Worm (Caenorhabditis elegans): ENCODE measurements around the gene fbxa-81.
A peak's percentile ranks its signal among the peaks of the same experiment; 100 is the strongest.

Gene fbxa-81

DNA sequence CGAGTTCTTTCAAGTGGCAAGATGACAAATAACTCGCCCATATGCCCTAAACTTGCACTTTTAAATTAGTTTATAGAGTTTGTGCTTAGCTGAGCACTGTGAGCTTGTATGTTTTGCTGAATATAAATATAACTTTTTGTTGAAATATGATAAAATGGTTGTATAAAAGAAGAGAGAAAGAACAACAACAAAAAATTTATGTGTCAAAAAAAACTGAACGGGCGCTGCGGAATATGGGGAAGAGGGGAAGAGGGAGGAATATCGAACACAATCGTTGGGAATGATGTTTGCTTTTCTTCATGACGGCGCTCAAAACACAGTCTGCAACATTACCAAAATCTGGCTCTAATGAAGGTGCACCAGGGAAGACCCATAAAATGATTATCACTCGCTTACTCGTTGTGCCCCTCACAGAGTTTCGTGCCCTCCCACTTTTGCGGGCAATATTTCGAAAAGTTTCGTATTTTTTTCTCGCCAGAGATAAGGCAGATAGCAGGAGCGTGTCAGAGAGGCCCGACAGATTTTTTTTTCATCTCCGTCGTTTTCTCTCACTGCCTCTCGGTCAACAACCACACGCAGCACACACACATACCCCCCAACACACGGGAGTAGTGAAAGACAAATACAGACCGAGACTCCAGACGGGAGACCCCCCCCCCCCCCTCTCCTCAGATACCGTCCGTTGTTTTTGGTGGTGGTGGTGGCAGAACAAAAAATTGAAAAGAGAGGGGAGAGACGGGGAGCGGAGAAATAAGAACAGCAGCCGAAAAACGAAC is 36.1 kb downstream of the fbxa-81 start (continued):
- TF ChIP-seq lin-15B (tag; optimal IDR thresholded peaks at IDR 0.05) = no peak
- TF ChIP-seq unc-62 (GFP tag; optimal IDR thresholded peaks at IDR 0.05) = no peak
- no peak for TF ChIP-seq nhr-67 (tag; optimal IDR thresholded peaks at IDR 0.05)
- no peak for TF ChIP-seq zag-1 (tag; optimal IDR thresholded peaks at IDR 0.05)
- peak; percentile 50 for TF ChIP-seq egl-27 (tag; optimal IDR thresholded peaks at IDR 0.05)

ce11 chrX:14504551-14504902 is 37.4 kb downstream of the fbxa-81 start:
- TF ChIP-seq pqm-1 (tag; optimal IDR thresholded peaks at IDR 0.05) = peak; percentile 40
- TF ChIP-seq sea-2 (GFP tag; optimal IDR thresholded peaks at IDR 0.05) = no peak
- peak; percentile 34 for TF ChIP-seq jun-1 (tag; optimal IDR thresholded peaks at IDR 0.05)
- TF ChIP-seq ZK546.5 (tag; optimal IDR thresholded peaks at IDR 0.05) = no peak
- peak; percentile 87 for TF ChIP-seq elt-2 (tag; optimal IDR thresholded peaks at IDR 0.05)

- TF ChIP-seq nfya-1 (tag; optimal IDR thresholded peaks at IDR 0.05; ENCODE audit: insufficient read depth) (peak; percentile 0), unc-62 (GFP tag; optimal IDR thresholded peaks at IDR 0.05) (no peak), pqm-1 (tag; optimal IDR thresholded peaks at IDR 0.05) (peak; percentile 13), nhr-23 (tag; optimal IDR thresholded peaks at IDR 0.05) (no peak), fkh-10 (GFP tag; optimal IDR thresholded peaks at IDR 0.05) (no peak), lsy-12 (tag; optimal IDR thresholded peaks at IDR 0.05) (no peak), snpc-4 (tag; optimal IDR thresholded peaks at IDR 0.05) (no peak), fkh-2 (tag; optimal IDR thresholded peaks at IDR 0.05) (no peak), nhr-237 (tag; optimal IDR thresholded peaks at IDR 0.05) (no peak), elt-1 (tag; optimal IDR thresholded peaks at IDR 0.05) (no peak), mdl-1 (tag; optimal IDR thresholded peaks at IDR 0.05) (peak; percentile 21), lin-39 (tag; optimal IDR thresholded peaks at IDR 0.05) (peak; percentile 16), elt-2 (tag; optimal IDR thresholded peaks at IDR 0.05) (peak; percentile 45), nhr-77 (tag; optimal IDR thresholded peaks at IDR 0.05) (no peak), ceh-16 (tag; optimal IDR thresholded peaks at IDR 0.05) (no peak), nhr-25 (tag; optimal IDR thresholded peaks at IDR 0.05) (peak; percentile 55)
Measured at ce11 chrX:14503800-14504550, 37.9 kb downstream of the fbxa-81 start, which contains the start of gene M163.1. Gene M163.1 (minus strand): TSS chrX:14503824.

- TF ChIP-seq nhr-25 (tag; optimal IDR thresholded peaks at IDR 0.05) = peak; percentile 74
- TF ChIP-seq lin-39 (tag; optimal IDR thresholded peaks at IDR 0.05) = peak; percentile 23
- TF ChIP-seq ceh-28 (tag; optimal IDR thresholded peaks at IDR 0.05) = no peak
- peak; percentile 42 for TF ChIP-seq elt-1 (tag; optimal IDR thresholded peaks at IDR 0.05)
- no peak for TF ChIP-seq sea-2 (GFP tag; optimal IDR thresholded peaks at IDR 0.05)
- TF ChIP-seq nhr-43 (tag; optimal IDR thresholded peaks at IDR 0.05; ENCODE audit: poor library complexity, severe bottlenecking) = peak; percentile 17
- TF ChIP-seq nhr-28 (tag; optimal IDR thresholded peaks at IDR 0.05) = no peak
- peak; percentile 69 for TF ChIP-seq nhr-23 (tag; optimal IDR thresholded peaks at IDR 0.05)
- no peak for TF ChIP-seq nhr-76 (tag; optimal IDR thresholded peaks at IDR 0.05)
- TF ChIP-seq daf-12 (tag; optimal IDR thresholded peaks at IDR 0.05) = no peak
- TF ChIP-seq aly-2 (tag; optimal IDR thresholded peaks at IDR 0.05) = no peak
Measured at ce11 chrX:14503282-14503681, 38.6 kb downstream of the fbxa-81 start.

- TF ChIP-seq ztf-11 (tag; optimal IDR thresholded peaks at IDR 0.05) (no peak), lin-15B (tag; optimal IDR thresholded peaks at IDR 0.05) (no peak), nhr-43 (tag; optimal IDR thresholded peaks at IDR 0.05; ENCODE audit: poor library complexity, severe bottlenecking) (peak; percentile 82), elt-3 (tag; optimal IDR thresholded peaks at IDR 0.05) (no peak), fos-1 (tag; optimal IDR thresholded peaks at IDR 0.05) (no peak), nhr-76 (tag; optimal IDR thresholded peaks at IDR 0.05) (no peak), ceh-28 (tag; optimal IDR thresholded peaks at IDR 0.05) (no peak), zag-1 (tag; optimal IDR thresholded peaks at IDR 0.05) (no peak), nhr-237 (tag; optimal IDR thresholded peaks at IDR 0.05) (no peak), lsy-12 (tag; optimal IDR thresholded peaks at IDR 0.05) (no peak), pha-4 (tag; optimal IDR thresholded peaks at IDR 0.05) (peak; percentile 61), ceh-16 (tag; optimal IDR thresholded peaks at IDR 0.05) (no peak), eor-1 (tag; optimal IDR thresholded peaks at IDR 0.05) (no peak), pqm-1 (tag; optimal IDR thresholded peaks at IDR 0.05) (peak; percentile 83), nhr-23 (tag; optimal IDR thresholded peaks at IDR 0.05) (peak; percentile 13), ZK546.5 (tag; optimal IDR thresholded peaks at IDR 0.05) (no peak), skn-1 (tag; optimal IDR thresholded peaks at IDR 0.05) (no peak), fkh-2 (tag; optimal IDR thresholded peaks at IDR 0.05) (no peak), ama-1 (optimal IDR thresholded peaks at IDR 0.05) (no peak), unc-62 (GFP tag; optimal IDR thresholded peaks at IDR 0.05) (peak; percentile 45), elt-1 (tag; optimal IDR thresholded peaks at IDR 0.05) (peak; percentile 19), nfya-1 (tag; optimal IDR thresholded peaks at IDR 0.05; ENCODE audit: insufficient read depth) (peak; percentile 9), ceh-82 (tag; optimal IDR thresholded peaks at IDR 0.05) (no peak), mdl-1 (tag; optimal IDR thresholded peaks at IDR 0.05) (no peak), fkh-10 (GFP tag; optimal IDR thresholded peaks at IDR 0.05) (no peak), egl-27 (tag; optimal IDR thresholded peaks at IDR 0.05) (no peak), jun-1 (tag; optimal IDR thresholded peaks at IDR 0.05) (peak; percentile 87), nhr-28 (tag; optimal IDR thresholded peaks at IDR 0.05) (no peak), ceh-9 (tag; optimal IDR thresholded peaks at IDR 0.05) (no peak), sea-2 (GFP tag; optimal IDR thresholded peaks at IDR 0.05) (no peak)
Measured at ce11 chrX:14502116-14502587, 39.7 kb downstream of the fbxa-81 start.

Measured in whole organism, L3 larva.